Worm (Caenorhabditis elegans): ENCODE measurements around the gene srw-97.

DNA sequence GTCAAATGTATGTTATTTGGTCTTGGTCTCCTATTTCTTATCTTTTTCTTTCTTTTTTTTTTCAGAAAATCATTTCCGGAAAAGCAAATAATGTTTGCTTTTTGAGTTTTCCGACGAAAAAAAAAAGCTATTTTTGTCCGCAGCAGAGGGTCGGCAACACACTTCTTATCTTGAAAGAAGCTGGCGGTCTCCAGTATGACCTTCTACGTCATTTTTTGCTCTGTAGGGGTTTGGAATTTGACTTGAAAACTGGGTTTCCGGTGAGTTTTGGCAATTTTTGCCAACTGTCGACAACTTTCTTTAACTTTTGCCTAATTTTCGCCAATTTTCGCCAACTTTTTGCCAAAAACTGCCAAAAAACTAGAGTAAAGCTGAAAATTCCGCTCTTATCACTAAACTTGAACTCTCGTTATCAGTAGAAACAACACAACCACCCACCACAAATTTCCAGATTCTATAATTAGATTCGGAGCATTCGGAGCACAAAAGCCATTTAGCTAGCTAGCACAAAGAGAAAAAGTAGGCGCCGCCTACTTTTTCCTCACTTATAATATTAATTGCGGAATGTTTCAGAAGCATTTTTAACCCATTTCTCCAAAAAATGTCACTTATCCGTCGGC, 1.6 kb upstream of the srw-97 start, which contains the start of gene nhx-6:
- no peak for TF ChIP-seq ama-1 (optimal IDR thresholded peaks at IDR 0.05)
- no peak for TF ChIP-seq ceh-36 (tag; optimal IDR thresholded peaks at IDR 0.05)
- no peak for TF ChIP-seq tra-4 (tag; optimal IDR thresholded peaks at IDR 0.05)
- no peak for TF ChIP-seq scrt-1 (GFP tag; IDR thresholded peaks at IDR 0.05)
- no peak for TF ChIP-seq aly-1 (tag; optimal IDR thresholded peaks at IDR 0.05)
- TF ChIP-seq flt-1 (GFP tag; IDR thresholded peaks at IDR 0.05) = no peak
- TF ChIP-seq tbx-37 (GFP tag; conservative IDR thresholded peaks at IDR 0.05) = no peak
- no peak for TF ChIP-seq pes-1 (GFP tag; IDR thresholded peaks at IDR 0.05)
- no peak for TF ChIP-seq hmbx-1 (tag; optimal IDR thresholded peaks at IDR 0.05)
- no peak for TF ChIP-seq ets-7 (tag; optimal IDR thresholded peaks at IDR 0.05)
